Worm (Caenorhabditis elegans) whole organism, L3 larva: ENCODE measurements around the gene aat-6.

Source experiments
- aly-2 ChIP-seq: fragments of 150-350 bp; optimal IDR thresholded peaks from 2 replicates; lab custom pipeline; 2014; ENCODE audit warnings: missing biosample characterization, missing genetic modification characterization
- ama-1 ChIP-seq: fragments of 150-350 bp; optimal IDR thresholded peaks from 2 replicates; lab custom pipeline; 2018
- ceh-16 ChIP-seq: sonication (generic microtip); optimal IDR thresholded peaks from 2 replicates; lab custom pipeline; 2017; ENCODE audit warnings: missing biosample characterization, missing genetic modification characterization
- ceh-9 ChIP-seq: sonication (generic microtip); optimal IDR thresholded peaks from 2 replicates; lab custom pipeline; 2018; ENCODE audit warnings: missing biosample characterization, missing genetic modification characterization
- egl-27 ChIP-seq: sonication (generic microtip); optimal IDR thresholded peaks from 4 replicates; lab custom pipeline; 2017; ENCODE audit warnings: missing biosample characterization, missing genetic modification reagents, missing genetic modification characterization
- egl-5 ChIP-seq: fragments of 150-350 bp; optimal IDR thresholded peaks from 2 replicates; lab custom pipeline; 2017; ENCODE audit warnings: missing biosample characterization, missing genetic modification reagents, missing genetic modification characterization, inconsistent platforms
- elt-1 ChIP-seq: fragments of 150-350 bp; optimal IDR thresholded peaks from 2 replicates; lab custom pipeline; 2014; ENCODE audit warnings: missing biosample characterization, missing genetic modification characterization
- elt-2 ChIP-seq: sonication (generic microtip); optimal IDR thresholded peaks from 2 replicates; lab custom pipeline; 2016; ENCODE audit warnings: missing genetic modification reagents, mild to moderate bottlenecking, missing genetic modification characterization, missing compliant biosample characterization
- eor-1 ChIP-seq, 2 experiments: fragments of 150-350 bp; optimal IDR thresholded peaks; 2 replicates each; lab custom pipeline; 2014 to 2018; ENCODE audit warnings: missing biosample characterization in 2 of 2, missing genetic modification characterization in 2 of 2
- fos-1 ChIP-seq: fragments of 150-350 bp; optimal IDR thresholded peaks from 2 replicates; lab custom pipeline; 2014; ENCODE audit warnings: missing biosample characterization, missing genetic modification characterization
- hmg-11 ChIP-seq: sonication (generic microtip); optimal IDR thresholded peaks from 2 replicates; lab custom pipeline; 2016; ENCODE audit warnings: missing genetic modification characterization, missing compliant biosample characterization
- jun-1 ChIP-seq: fragments of 150-350 bp; optimal IDR thresholded peaks from 2 replicates; lab custom pipeline; 2014; ENCODE audit warnings: missing biosample characterization, missing genetic modification reagents, missing genetic modification characterization
- lin-15B ChIP-seq: fragments of 150-350 bp; optimal IDR thresholded peaks from 2 replicates; lab custom pipeline; 2014; ENCODE audit warnings: missing biosample characterization, missing genetic modification characterization
- lsy-12 ChIP-seq: sonication (generic microtip); optimal IDR thresholded peaks from 2 replicates; lab custom pipeline; 2016; ENCODE audit warnings: mild to moderate bottlenecking, missing genetic modification characterization, missing compliant biosample characterization
- mdl-1 ChIP-seq: fragments of 150-350 bp; optimal IDR thresholded peaks from 2 replicates; lab custom pipeline; 2014; ENCODE audit warnings: missing biosample characterization, missing genetic modification characterization
- nfya-1 ChIP-seq: sonication (generic microtip); optimal IDR thresholded peaks from 2 replicates; lab custom pipeline; 2017; ENCODE audit warnings: missing genetic modification characterization, mild to moderate bottlenecking, missing compliant biosample characterization, antibody characterized with exemption, moderate library complexity; ENCODE audit not compliant: insufficient read depth
- nhr-11 ChIP-seq: fragments of 150-350 bp; optimal IDR thresholded peaks from 2 replicates; lab custom pipeline; 2014; ENCODE audit warnings: missing biosample characterization, missing genetic modification characterization
- nhr-12 ChIP-seq: fragments of 150-350 bp; optimal IDR thresholded peaks from 2 replicates; lab custom pipeline; 2014; ENCODE audit warnings: missing biosample characterization, missing genetic modification characterization
- nhr-23 ChIP-seq: fragments of 150-350 bp; optimal IDR thresholded peaks from 2 replicates; lab custom pipeline; 2014; ENCODE audit warnings: missing biosample characterization, missing genetic modification reagents, missing genetic modification characterization
- nhr-43 ChIP-seq: sonication (generic microtip); optimal IDR thresholded peaks from 2 replicates; lab custom pipeline; 2016; ENCODE audit warnings: mild to moderate bottlenecking, missing genetic modification characterization, missing compliant biosample characterization; ENCODE audit not compliant: poor library complexity, severe bottlenecking
- nhr-76 ChIP-seq: fragments of 150-350 bp; sonication (generic microtip); optimal IDR thresholded peaks from 5 replicates; lab custom pipeline; 2014; ENCODE audit warnings: missing biosample characterization, missing genetic modification characterization
- pha-4 ChIP-seq: fragments of 150-350 bp; optimal IDR thresholded peaks from 2 replicates; lab custom pipeline; 2014; ENCODE audit warnings: missing biosample characterization, missing genetic modification reagents, missing genetic modification characterization
- pqm-1 ChIP-seq: fragments of 150-350 bp; optimal IDR thresholded peaks from 2 replicates; lab custom pipeline; 2017; ENCODE audit warnings: missing biosample characterization, missing genetic modification characterization, inconsistent platforms
- skn-1 ChIP-seq: fragments of 150-350 bp; optimal IDR thresholded peaks from 2 replicates; lab custom pipeline; 2014; ENCODE audit warnings: missing biosample characterization, missing genetic modification characterization
- tbx-2 ChIP-seq: sonication (generic microtip); optimal IDR thresholded peaks from 2 replicates; lab custom pipeline; 2016; ENCODE audit warnings: mild to moderate bottlenecking, missing genetic modification characterization, missing compliant biosample characterization
- unc-39 ChIP-seq: sonication (generic microtip); optimal IDR thresholded peaks from 4 replicates; lab custom pipeline; 2017; ENCODE audit warnings: missing biosample characterization, missing genetic modification characterization
- unc-62 ChIP-seq: fragments of 150-350 bp; sonication (generic microtip); optimal IDR thresholded peaks from 4 replicates; lab custom pipeline; 2014; ENCODE audit warnings: missing biosample characterization, missing genetic modification reagents, missing genetic modification characterization

Gene aat-6

ce11 chrV:11470210-11470713 is at the start of gene aat-6:
Gene aat-6 (minus strand): TSS chrV:11470663.
- peak; percentile 97 for TF ChIP-seq elt-2 (tag; lab: Kevin White, UChicago)
- TF ChIP-seq ceh-16 (tag; lab: Kevin White, UChicago): no peak
- TF ChIP-seq nhr-76 (tag; lab: Kevin White, UChicago): no peak
- TF ChIP-seq skn-1 (tag; lab: Kevin White, UChicago): no peak
- TF ChIP-seq ama-1 (lab: Kevin White, UChicago): no peak
- TF ChIP-seq hmg-11 (tag; lab: Kevin White, UChicago): no peak
- TF ChIP-seq egl-27 (tag; lab: Kevin White, UChicago): no peak
- TF ChIP-seq pqm-1 (tag; lab: Kevin White, UChicago): peak; percentile 86
- TF ChIP-seq eor-1 (tag; optimal IDR thresholded peaks at IDR 0.05; lab: Kevin White, UChicago): no peak
- peak; percentile 37 for TF ChIP-seq jun-1 (tag; lab: Kevin White, UChicago)
- TF ChIP-seq, all 47 proteins: peak for 3

DNA sequence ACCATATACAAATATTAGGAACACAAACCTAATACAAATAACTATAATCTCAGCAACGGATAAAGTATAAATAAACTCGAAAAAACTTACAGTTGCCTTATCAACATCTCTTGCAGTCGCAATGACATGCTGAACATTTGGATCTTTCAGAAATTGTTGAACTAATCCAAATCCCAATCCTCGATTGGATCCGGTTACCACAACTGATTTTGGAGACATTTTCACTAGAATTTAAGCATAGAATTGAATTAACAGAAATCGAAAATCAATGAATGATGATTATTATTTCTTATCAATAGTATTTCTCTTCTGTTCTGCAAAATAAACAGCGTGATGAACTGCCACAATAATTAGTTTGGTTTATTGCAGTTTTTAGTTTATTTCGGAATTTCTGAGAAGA is 49.8 kb upstream of the aat-6 start, which contains the start of the genes C55A6.11 and C55A6.7:
C55A6.11 (plus strand) TSS at position 301 of the 400 bp plus-strand sequence.
C55A6.7 (minus strand) TSS at position 316 of the 400 bp plus-strand sequence.
- TF ChIP-seq egl-5: no peak

DNA sequence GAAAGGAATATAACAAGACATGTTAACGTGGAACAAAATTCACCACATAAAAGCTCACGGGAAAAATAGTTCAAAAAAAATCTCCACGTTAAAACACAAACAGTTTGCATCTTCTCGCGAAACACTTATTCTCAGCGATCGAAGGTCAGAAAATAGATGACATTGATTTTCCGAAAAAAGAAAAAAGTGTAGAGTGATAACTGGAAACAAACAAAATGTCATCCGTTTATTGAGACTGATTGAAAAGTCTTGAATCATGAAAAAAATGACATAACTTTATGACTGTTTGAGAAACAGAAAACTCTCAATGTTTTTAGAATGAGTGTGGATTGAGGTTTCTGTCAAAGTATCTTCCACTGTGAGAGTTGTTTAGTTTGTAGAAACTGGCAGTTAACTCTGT is 47.3 kb upstream of the aat-6 start, which contains the start of gene C55A6.4:
C55A6.4 (minus strand) TSS at position 101 of the 400 bp plus-strand sequence.
- no peak for TF ChIP-seq nhr-11 (tag; lab: Kevin White, UChicago)
- TF ChIP-seq elt-2 (tag; lab: Kevin White, UChicago): no peak
- no peak for TF ChIP-seq elt-1 (tag; lab: Kevin White, UChicago)
- TF ChIP-seq lin-15B (tag; lab: Kevin White, UChicago): no peak
- TF ChIP-seq, all 47 proteins: peak for 0

ce11 chrV:11516141-11516591 is 45.7 kb upstream of the aat-6 start, which contains the start of gene sdz-8:
Gene sdz-8 (minus strand): TSS chrV:11516191.
- TF ChIP-seq nhr-12 (tag; lab: Kevin White, UChicago): no peak
- peak; percentile 12 for TF ChIP-seq pha-4
- TF ChIP-seq skn-1 (tag; lab: Kevin White, UChicago): peak; percentile 80
- TF ChIP-seq, all 47 proteins: peak for 2

ce11 chrV:11515145-11515544 is 44.7 kb upstream of the aat-6 start:
- TF ChIP-seq unc-62 (GFP tag; lab: Kevin White, UChicago) (no peak), nhr-23 (tag; lab: Kevin White, UChicago) (no peak), aly-2 (no peak), ama-1 (lab: Kevin White, UChicago) (no peak), elt-1 (tag; lab: Kevin White, UChicago) (no peak), tbx-2 (tag; lab: Kevin White, UChicago) (no peak), nhr-43 (no peak), hmg-11 (tag; lab: Kevin White, UChicago) (no peak), ceh-9 (no peak), egl-5 (no peak), elt-2 (tag; lab: Kevin White, UChicago) (no peak), nhr-76 (tag; lab: Kevin White, UChicago) (no peak), fos-1 (tag; lab: Kevin White, UChicago) (no peak), mdl-1 (no peak), unc-39 (tag; lab: Kevin White, UChicago) (no peak), pha-4 (no peak)
- TF ChIP-seq, all 47 proteins: peak for 0

DNA sequence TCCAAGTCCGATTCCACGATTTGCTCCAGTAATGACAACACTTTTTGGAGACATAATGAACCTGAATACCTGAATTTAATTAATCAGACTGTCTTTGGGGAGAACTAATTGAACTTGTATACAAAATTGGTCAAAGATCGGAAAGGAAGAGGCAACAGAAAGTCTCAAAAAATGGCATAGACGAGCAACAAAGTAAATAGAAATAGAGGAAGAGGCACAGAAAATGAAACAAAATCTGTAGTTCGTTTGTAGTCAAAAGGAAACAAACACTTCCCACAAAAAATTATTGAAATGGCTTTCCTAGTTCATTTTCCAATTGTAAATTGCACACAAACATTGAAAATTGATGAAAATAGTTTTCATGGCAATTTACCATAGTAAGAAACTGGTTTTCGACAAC is 44.2 kb upstream of the aat-6 start, which contains the start of gene C55A6.6:
C55A6.6 (minus strand) TSS at position 61 of the 400 bp plus-strand sequence.
- TF ChIP-seq pha-4 (peak; percentile 93), lsy-12 (tag; lab: Kevin White, UChicago) (no peak)

- TF ChIP-seq pha-4: peak; percentile 41
- TF ChIP-seq nfya-1 (tag; lab: Kevin White, UChicago): no peak
Measured at ce11 chrV:11513432-11513831, 43.0 kb upstream of the aat-6 start, which contains the start of gene C55A6.3. Gene C55A6.3 (minus strand): TSS chrV:11513532.
